Worm (Caenorhabditis elegans) whole organism, L4 larva: ENCODE data around the gene nhr-141.

ENCODE experiments used
- F37D6.2 ChIP-seq: sonication (generic microtip); optimal IDR thresholded peaks from 2 replicates; lab custom pipeline; 2016; ENCODE audit warnings: mild to moderate bottlenecking, missing genetic modification characterization, missing compliant biosample characterization
- R02D3.7 ChIP-seq: fragments of 150-350 bp; sonication (generic microtip); optimal IDR thresholded peaks from 3 replicates; lab custom pipeline; 2014; ENCODE audit warnings: missing biosample characterization, missing genetic modification characterization
- T20F7.1 ChIP-seq: fragments of 200-800 bp; sonication (Bioruptor generic); optimal IDR thresholded peaks from 2 replicates; lab custom pipeline; 2018; ENCODE audit warnings: mild to moderate bottlenecking, missing genetic modification characterization, missing compliant biosample characterization
- T26A8.4 ChIP-seq: fragments of 200-800 bp; sonication (Bioruptor generic); IDR thresholded peaks from 2 replicates; pipeline ENCODE4 v1.3.6; 2022; ENCODE audit warnings: missing genetic modification characterization, missing compliant biosample characterization
- Y48G9A.11 ChIP-seq: fragments of 200-800 bp; sonication (Bioruptor generic); IDR thresholded peaks from 2 replicates; pipeline ENCODE4 v1.3.6; 2022; ENCODE audit warnings: missing genetic modification reagents, missing genetic modification characterization, missing compliant biosample characterization
- ZK546.5 ChIP-seq, 2 experiments: sonication (generic microtip); optimal IDR thresholded peaks; 2 replicates each; lab custom pipeline; 2017; ENCODE audit warnings: missing biosample characterization in 2 of 2, missing genetic modification characterization in 2 of 2
- aha-1 ChIP-seq: fragments of 150-350 bp; peaks from one replicate; lab custom pipeline; 2014; ENCODE audit warnings: missing biosample characterization, missing genetic modification characterization
- aly-2 ChIP-seq: sonication (generic microtip); optimal IDR thresholded peaks from 2 replicates; lab custom pipeline; 2018; ENCODE audit warnings: missing biosample characterization, missing genetic modification characterization
- ceh-28 ChIP-seq: fragments of 150-350 bp; optimal IDR thresholded peaks from 2 replicates; lab custom pipeline; 2014; ENCODE audit warnings: missing biosample characterization, missing genetic modification reagents, missing genetic modification characterization
- ceh-44 ChIP-seq: fragments of 200-800 bp; sonication (Bioruptor generic); IDR thresholded peaks from 2 replicates; pipeline ENCODE4 v1.3.6; 2022; ENCODE audit warnings: missing genetic modification reagents, missing genetic modification characterization, missing compliant biosample characterization
- ceh-62 ChIP-seq: sonication (generic microtip); optimal IDR thresholded peaks from 2 replicates; lab custom pipeline; 2017; ENCODE audit warnings: missing biosample characterization, missing genetic modification characterization
- cey-2 ChIP-seq: sonication (generic microtip); optimal IDR thresholded peaks from 3 replicates; lab custom pipeline; 2017; ENCODE audit warnings: missing genetic modification characterization, mild to moderate bottlenecking, missing compliant biosample characterization, antibody characterized with exemption, borderline replicate concordance; ENCODE audit not compliant: insufficient read depth
- daf-12 ChIP-seq: fragments of 150-350 bp; optimal IDR thresholded peaks from 2 replicates; lab custom pipeline; 2014; ENCODE audit warnings: missing biosample characterization, missing genetic modification reagents, missing genetic modification characterization
- daf-8 ChIP-seq: fragments of 200-800 bp; sonication (Bioruptor generic); IDR thresholded peaks from 2 replicates; pipeline ENCODE4 v1.3.6; 2022; ENCODE audit warnings: missing genetic modification characterization, missing compliant biosample characterization
- dpl-1 ChIP-seq: fragments of 150-350 bp; optimal IDR thresholded peaks from 2 replicates; lab custom pipeline; 2014; ENCODE audit warnings: missing biosample characterization, missing genetic modification reagents, missing genetic modification characterization
- duxl-1 ChIP-seq: sonication (generic microtip); optimal IDR thresholded peaks from 2 replicates; lab custom pipeline; 2016; ENCODE audit warnings: mild to moderate bottlenecking, missing genetic modification characterization, moderate library complexity, missing compliant biosample characterization; ENCODE audit not compliant: poor library complexity
- egl-27 ChIP-seq: sonication (generic microtip); optimal IDR thresholded peaks from 3 replicates; lab custom pipeline; 2017; ENCODE audit warnings: missing biosample characterization, missing genetic modification reagents, missing genetic modification characterization
- hif-1 ChIP-seq, 2 experiments: sonication (generic microtip); optimal IDR thresholded peaks; 2 replicates each; lab custom pipeline; 2016 to 2017; ENCODE audit warnings: missing compliant biosample characterization in 2 of 2, missing genetic modification characterization in 2 of 2, missing genetic modification reagents in 2 of 2, missing genotype in 2 of 2, mild to moderate bottlenecking in 1 of 2
- hlh-11 ChIP-seq: fragments of 200-800 bp; sonication (Bioruptor generic); optimal IDR thresholded peaks from 2 replicates; lab custom pipeline; 2018; ENCODE audit warnings: mild to moderate bottlenecking, missing genetic modification characterization, missing compliant biosample characterization
- hmg-1.1 ChIP-seq: fragments of 200-800 bp; sonication (Bioruptor generic); IDR thresholded peaks from 2 replicates; pipeline ENCODE4 v1.3.6; 2022; ENCODE audit warnings: missing genetic modification reagents, missing genetic modification characterization, missing compliant biosample characterization
- lim-7 ChIP-seq: fragments of 200-800 bp; sonication (Bioruptor generic); IDR thresholded peaks from 2 replicates; pipeline ENCODE4 v1.3.6; 2022; ENCODE audit warnings: missing genetic modification characterization, missing compliant biosample characterization
- lin-38 ChIP-seq: fragments of 200-800 bp; sonication (Bioruptor generic); IDR thresholded peaks from 2 replicates; pipeline ENCODE4 v1.3.6; 2022; ENCODE audit warnings: missing genetic modification reagents, missing genetic modification characterization, missing compliant biosample characterization
- lin-39 ChIP-seq: fragments of 150-350 bp; optimal IDR thresholded peaks from 2 replicates; lab custom pipeline; 2014; ENCODE audit warnings: missing biosample characterization, missing genetic modification reagents, missing genetic modification characterization
- lsy-2 ChIP-seq, 2 experiments: fragments of 150-350 bp in 1 of 2; sonication (generic microtip) in 1 of 2; optimal IDR thresholded peaks; 2 replicates each; lab custom pipeline; 2014 to 2017; ENCODE audit warnings: missing biosample characterization in 2 of 2, missing genetic modification characterization in 2 of 2
- madf-9 ChIP-seq: fragments of 200-800 bp; sonication (Bioruptor generic); conservative IDR thresholded peaks from 2 replicates; pipeline ENCODE4 v1.3.6; 2022; ENCODE audit warnings: missing genetic modification reagents, missing genetic modification characterization, missing compliant biosample characterization
- mdl-1 ChIP-seq, 2 experiments: fragments of 150-350 bp in 1 of 2; sonication (generic microtip) in 1 of 2; optimal IDR thresholded peaks; 2 replicates each; lab custom pipeline; 2014 to 2017; ENCODE audit warnings: missing biosample characterization in 2 of 2, missing genetic modification characterization in 2 of 2
- mep-1 ChIP-seq: fragments of 150-350 bp; sonication (generic microtip); optimal IDR thresholded peaks from 3 replicates; lab custom pipeline; 2014; ENCODE audit warnings: missing biosample characterization, missing genetic modification characterization
- mxl-3 ChIP-seq: fragments of 200-800 bp; sonication (Bioruptor generic); optimal IDR thresholded peaks from 2 replicates; lab custom pipeline; 2018; ENCODE audit warnings: mild to moderate bottlenecking, missing genetic modification characterization, missing compliant biosample characterization
- nhr-102 ChIP-seq: sonication (generic microtip); optimal IDR thresholded peaks from 2 replicates; lab custom pipeline; 2016; ENCODE audit warnings: mild to moderate bottlenecking, missing genetic modification characterization, moderate library complexity, missing compliant biosample characterization
- nhr-111 ChIP-seq: fragments of 200-800 bp; sonication (Bioruptor generic); optimal IDR thresholded peaks from 2 replicates; lab custom pipeline; 2018; ENCODE audit warnings: mild to moderate bottlenecking, missing genetic modification characterization, missing compliant biosample characterization
- nhr-48 ChIP-seq: sonication (generic microtip); optimal IDR thresholded peaks from 2 replicates; lab custom pipeline; 2016; ENCODE audit warnings: mild to moderate bottlenecking, missing genetic modification characterization, missing compliant biosample characterization
- nhr-6 ChIP-seq: fragments of 150-350 bp; optimal IDR thresholded peaks from 2 replicates; lab custom pipeline; 2014; ENCODE audit warnings: missing biosample characterization, missing genetic modification characterization
- nhr-76 ChIP-seq: fragments of 150-350 bp; optimal IDR thresholded peaks from 2 replicates; lab custom pipeline; 2014; ENCODE audit warnings: missing biosample characterization, missing genetic modification characterization
- nhr-77 ChIP-seq: fragments of 150-350 bp; optimal IDR thresholded peaks from 2 replicates; lab custom pipeline; 2014; ENCODE audit warnings: missing biosample characterization, missing genetic modification characterization
- skn-1 ChIP-seq: fragments of 150-350 bp; optimal IDR thresholded peaks from 2 replicates; lab custom pipeline; 2014; ENCODE audit warnings: missing biosample characterization, missing genetic modification characterization
- snpc-4 ChIP-seq: fragments of 150-350 bp; optimal IDR thresholded peaks from 2 replicates; lab custom pipeline; 2014; ENCODE audit warnings: missing biosample characterization, missing genetic modification characterization
- unc-39 ChIP-seq: sonication (generic microtip); optimal IDR thresholded peaks from 2 replicates; lab custom pipeline; 2017; ENCODE audit warnings: missing biosample characterization, missing genetic modification characterization
- unc-62 ChIP-seq, 3 experiments: fragments of 150-350 bp in 1 of 3; sonication (generic microtip); optimal IDR thresholded peaks in 2 of 3; peaks in 1 of 3; 1 replicate in 1 of 3; 2 replicates in 2 of 3; lab custom pipeline; 2014 to 2017; ENCODE audit warnings: missing biosample characterization in 3 of 3, missing genetic modification characterization in 3 of 3, missing genetic modification reagents in 3 of 3, missing genotype in 1 of 3
- vab-7 ChIP-seq: fragments of 200-800 bp; sonication (Bioruptor generic); IDR thresholded peaks from 2 replicates; pipeline ENCODE4 v1.3.6; 2022; ENCODE audit warnings: missing genetic modification reagents, missing genetic modification characterization, missing compliant biosample characterization
- zfp-3 ChIP-seq: fragments of 200-800 bp; sonication (Bioruptor generic); conservative IDR thresholded peaks from 2 replicates; pipeline ENCODE4 v1.3.6; 2022; ENCODE audit warnings: missing genetic modification reagents, missing genetic modification characterization, missing compliant biosample characterization
- zip-11 ChIP-seq: fragments of 200-800 bp; sonication (Bioruptor generic); IDR thresholded peaks from 2 replicates; pipeline ENCODE4 v1.3.6; 2022; ENCODE audit warnings: missing genetic modification characterization, missing compliant biosample characterization

The nhr-141 gene

ce11 chrV:7415780-7416428 lies 28.6 kb upstream of the nhr-141 start, which contains the start of gene F18E3.13 (continued):
- TF ChIP-seq snpc-4 (tag; lab: Kevin White, UChicago): no peak
- TF ChIP-seq ceh-44 (GFP tag; lab: Robert Waterston, UW): no peak
- no peak for TF ChIP-seq aly-2 (tag; lab: Kevin White, UChicago)
- TF ChIP-seq lin-39 (tag; lab: Kevin White, UChicago): no peak
- TF ChIP-seq nhr-48 (tag; lab: Kevin White, UChicago): peak; percentile 91
- peak; percentile 9 for TF ChIP-seq dpl-1 (GFP tag; lab: Kevin White, UChicago)
- TF ChIP-seq ceh-28 (tag; lab: Kevin White, UChicago): no peak
- no peak for TF ChIP-seq nhr-76
- no peak for TF ChIP-seq zip-11 (GFP tag; lab: Robert Waterston, UW)
- TF ChIP-seq T20F7.1 (GFP tag; lab: Kevin White, UChicago): no peak
- TF ChIP-seq Y48G9A.11 (GFP tag; lab: Robert Waterston, UW): no peak
- no peak for TF ChIP-seq R02D3.7 (tag; lab: Kevin White, UChicago)
- peak; percentile 56 to 88 for TF ChIP-seq mdl-1 (tag; optimal IDR thresholded peaks at IDR 0.05; lab: Kevin White, UChicago)
- no peak for TF ChIP-seq nhr-111 (GFP tag; lab: Kevin White, UChicago)
- no peak for TF ChIP-seq ZK546.5 (tag; optimal IDR thresholded peaks at IDR 0.05; lab: Kevin White, UChicago)
- TF ChIP-seq T26A8.4 (GFP tag; lab: Robert Waterston, UW): peak; percentile 45; the same call in 1 of the 2 replicates
- TF ChIP-seq daf-12 (tag; lab: Kevin White, UChicago): no peak
- TF ChIP-seq hmg-1.1 (GFP tag; lab: Robert Waterston, UW): no peak
- TF ChIP-seq lim-7 (GFP tag; lab: Robert Waterston, UW): no peak
- peak; percentile 54 for TF ChIP-seq mep-1 (tag; lab: Kevin White, UChicago)
- no peak for TF ChIP-seq lin-38 (GFP tag; lab: Robert Waterston, UW)
- TF ChIP-seq hif-1 (tag; optimal IDR thresholded peaks at IDR 0.05; lab: Kevin White, UChicago): peak; percentile 19 to 60
- no peak for TF ChIP-seq ceh-62 (tag; lab: Kevin White, UChicago)
- no peak for TF ChIP-seq F37D6.2 (tag; lab: Kevin White, UChicago)
- no peak for TF ChIP-seq nhr-6
- TF ChIP-seq nhr-77 (tag; lab: Kevin White, UChicago): no peak
- no peak for TF ChIP-seq daf-8 (GFP tag; lab: Robert Waterston, UW)
- TF ChIP-seq vab-7: no peak
- TF ChIP-seq egl-27: no peak
- peak; percentile 24; the same call in 1 of the 2 replicates for TF ChIP-seq madf-9 (GFP tag; lab: Robert Waterston, UW)
- no peak for TF ChIP-seq unc-39 (tag; lab: Kevin White, UChicago)
- no peak for TF ChIP-seq zfp-3 (GFP tag; lab: Robert Waterston, UW)
- peak; percentile 36 for TF ChIP-seq duxl-1 (tag; lab: Kevin White, UChicago)
- peak; percentile 72 for TF ChIP-seq mxl-3 (GFP tag; lab: Kevin White, UChicago)
- TF ChIP-seq cey-2 (tag; lab: Kevin White, UChicago): peak; percentile 50
- peak in 1 of 2 experiments; percentile 57 for TF ChIP-seq lsy-2 (tag; optimal IDR thresholded peaks at IDR 0.05; lab: Kevin White, UChicago)
- TF ChIP-seq unc-62 (GFP tag; optimal IDR thresholded peaks at IDR 0.05 in 1 of 2; lab: Kevin White, UChicago): peak in 1 of 2 experiments; percentile 55
- TF ChIP-seq unc-62 (tag; optimal IDR thresholded peaks at IDR 0.05; lab: Kevin White, UChicago): no peak
- TF ChIP-seq skn-1 (tag; lab: Kevin White, UChicago): no peak
- peak; percentile 84 for TF ChIP-seq hlh-11 (tag; lab: Kevin White, UChicago)

ce11 chrV:7416569-7416968 lies 27.9 kb upstream of the nhr-141 start:
- TF ChIP-seq nhr-102 (tag; lab: Kevin White, UChicago) (peak; percentile 5), aha-1 (tag; lab: Kevin White, UChicago) (peak; percentile 89), nhr-6 (no peak), T20F7.1 (GFP tag; lab: Kevin White, UChicago) (peak; percentile 14)
